Fruit fly (Drosophila melanogaster): ENCODE measurements around the gene CG5653.

The CG5653 gene

dm6 chr3L:8954648-8955033, 11.5 kb downstream of the CG5653 start, which contains the start of gene GNBP3 (continued):
- TF ChIP-seq CG18262 (tag; optimal IDR thresholded peaks at IDR 0.05) (peak; percentile 66), pfk (GFP tag; optimal IDR thresholded peaks at IDR 0.05) (no peak), CG9437 (GFP tag; optimal IDR thresholded peaks at IDR 0.05) (no peak), CG2889 (GFP tag; IDR thresholded peaks at IDR 0.05) (no peak), Lhr (GFP tag; optimal IDR thresholded peaks at IDR 0.05) (no peak), CG10209 (GFP tag; optimal IDR thresholded peaks at IDR 0.05) (peak; percentile 44), CG12391 (tag; optimal IDR thresholded peaks at IDR 0.05) (peak; percentile 43), hbn (GFP tag; IDR thresholded peaks at IDR 0.05; ENCODE audit: partially characterized antibody) (no peak), CG10274 (GFP tag; optimal IDR thresholded peaks at IDR 0.05) (no peak), nau (GFP tag; optimal IDR thresholded peaks at IDR 0.05) (no peak), kay (GFP tag; optimal IDR thresholded peaks at IDR 0.05) (peak; percentile 26), hth (optimal IDR thresholded peaks at IDR 0.05) (no peak), CG7271 (tag; optimal IDR thresholded peaks at IDR 0.05) (no peak), CG10267 (tag; optimal IDR thresholded peaks at IDR 0.05) (peak; percentile 81), gce (GFP tag; IDR thresholded peaks at IDR 0.05) (no peak; the same call in 2 of the 3 replicates), Hmr (GFP tag; optimal IDR thresholded peaks at IDR 0.05) (no peak), CG3847 (GFP tag; IDR thresholded peaks at IDR 0.05) (0 out of 2 replicates have a peak, but pooled peaks have one; percentile 7), insv (GFP tag; optimal IDR thresholded peaks at IDR 0.05) (no peak), Hr3 (GFP tag; optimal IDR thresholded peaks at IDR 0.05) (peak; percentile 5), CG43689 (GFP tag; IDR thresholded peaks at IDR 0.05) (no peak), CG3995 (GFP tag; optimal IDR thresholded peaks at IDR 0.05) (peak; percentile 25), BEAF-32 (GFP tag; optimal IDR thresholded peaks at IDR 0.05) (no peak), pum (GFP tag; optimal IDR thresholded peaks at IDR 0.05) (no peak), CG11398 (GFP tag; optimal IDR thresholded peaks at IDR 0.05) (no peak), Rx (GFP tag; IDR thresholded peaks at IDR 0.05) (peak; percentile 42; the same call in 1 of the 2 replicates), CG17359 (tag; optimal IDR thresholded peaks at IDR 0.05) (peak; percentile 61), CG7745 (tag; optimal IDR thresholded peaks at IDR 0.05) (no peak), CG14014 (GFP tag; IDR thresholded peaks at IDR 0.05) (peak; percentile 57; the same call in 1 of the 2 replicates), dmrt11E (tag; optimal IDR thresholded peaks at IDR 0.05) (peak; percentile 59), Xbp1 (GFP tag; optimal IDR thresholded peaks at IDR 0.05) (peak; percentile 42), Atf6 (GFP tag; IDR thresholded peaks at IDR 0.05) (peak; percentile 53; the same call in 1 of the 2 replicates), Asciz (GFP tag; optimal IDR thresholded peaks at IDR 0.05) (peak; percentile 42), Dip2 (GFP tag; IDR thresholded peaks at IDR 0.05) (no peak), CG34376 (GFP tag; optimal IDR thresholded peaks at IDR 0.05) (peak; percentile 80), ems (GFP tag; optimal IDR thresholded peaks at IDR 0.05) (no peak), Rfx (GFP tag; IDR thresholded peaks at IDR 0.05) (peak; percentile 83), btn (GFP tag; optimal IDR thresholded peaks at IDR 0.05) (no peak), CG30431 (GFP tag; optimal IDR thresholded peaks at IDR 0.05) (peak; percentile 3), eyg (GFP tag; optimal IDR thresholded peaks at IDR 0.05) (no peak), hb (GFP tag; IDR thresholded peaks at IDR 0.05; ENCODE audit: partially characterized antibody) (no peak), usp (GFP tag; optimal IDR thresholded peaks at IDR 0.05) (no peak), CG3163 (GFP tag; optimal IDR thresholded peaks at IDR 0.05) (no peak), eve (GFP tag; optimal IDR thresholded peaks at IDR 0.05) (no peak), Sox100B (GFP tag; optimal IDR thresholded peaks at IDR 0.05) (peak; percentile 82), Lpt (GFP tag; optimal IDR thresholded peaks at IDR 0.05) (no peak), CG31224 (GFP tag; IDR thresholded peaks at IDR 0.05) (peak; percentile 58), CG3281 (GFP tag; optimal IDR thresholded peaks at IDR 0.05) (peak; percentile 88), Dfd (GFP tag; optimal IDR thresholded peaks at IDR 0.05) (no peak), ase (GFP tag; IDR thresholded peaks at IDR 0.05) (no peak), CG14965 (GFP tag; optimal IDR thresholded peaks at IDR 0.05; ENCODE audit: borderline replicate concordance) (no peak), CG1647 (GFP tag; optimal IDR thresholded peaks at IDR 0.05) (peak; percentile 33), br (optimal IDR thresholded peaks at IDR 0.05) (no peak)
